Fruit fly (Drosophila melanogaster): Measurements from ENCODE around the gene NHP2.

The NHP2 gene

dm6 chr3L:14756724-14757463, 45.1 kb downstream of the NHP2 start (continued):
- TF ChIP-seq chinmo (GFP tag; IDR thresholded peaks at IDR 0.05; ENCODE audit: partially characterized antibody) (no peak), D (optimal IDR thresholded peaks at IDR 0.05) (no peak), D (GFP tag; optimal IDR thresholded peaks at IDR 0.05) (peak; percentile 81), Ada2b (GFP tag; IDR thresholded peaks at IDR 0.05) (peak; percentile 89), CG10462 (GFP tag; optimal IDR thresholded peaks at IDR 0.05) (peak; percentile 78), Atf6 (GFP tag; IDR thresholded peaks at IDR 0.05) (peak; percentile 95), CG10321 (GFP tag; IDR thresholded peaks at IDR 0.05) (peak; percentile 93), Dref (GFP tag; IDR thresholded peaks at IDR 0.05) (no peak), CG10543 (GFP tag; optimal IDR thresholded peaks at IDR 0.05) (peak; percentile 73), CG31388 (GFP tag; optimal IDR thresholded peaks at IDR 0.05) (peak; percentile 16), mld (GFP tag; IDR thresholded peaks at IDR 0.05; ENCODE audit: partially characterized antibody) (no peak), CG12942 (GFP tag; optimal IDR thresholded peaks at IDR 0.05) (peak; percentile 82), B-H1 (GFP tag; IDR thresholded peaks at IDR 0.05) (peak; percentile 74), Hr39 (optimal IDR thresholded peaks at IDR 0.05) (no peak), gsb (GFP tag; IDR thresholded peaks at IDR 0.05) (peak; percentile 70), CG8089 (GFP tag; optimal IDR thresholded peaks at IDR 0.05) (peak; percentile 87), crc (GFP tag; optimal IDR thresholded peaks at IDR 0.05) (peak; percentile 70), btn (GFP tag; optimal IDR thresholded peaks at IDR 0.05) (peak; percentile 73), Nf-YA (GFP tag; IDR thresholded peaks at IDR 0.05) (peak; percentile 84), pb (GFP tag; optimal IDR thresholded peaks at IDR 0.05) (peak; percentile 93), Blimp-1 (GFP tag; optimal IDR thresholded peaks at IDR 0.05) (peak; percentile 80), CG6272 (GFP tag; IDR thresholded peaks at IDR 0.05) (peak; percentile 81), dimm (GFP tag; IDR thresholded peaks at IDR 0.05) (peak; percentile 81), D19A (tag; optimal IDR thresholded peaks at IDR 0.05) (peak; percentile 68), CG2202 (tag; optimal IDR thresholded peaks at IDR 0.05) (peak; percentile 44), schlank (tag; optimal IDR thresholded peaks at IDR 0.05) (peak; percentile 83), sug (tag; optimal IDR thresholded peaks at IDR 0.05) (peak; percentile 72), CG9817 (tag; optimal IDR thresholded peaks at IDR 0.05) (peak; percentile 84), seq (GFP tag; IDR thresholded peaks at IDR 0.05) (peak; percentile 88), GATAe (GFP tag; conservative IDR thresholded peaks at IDR 0.05) (peak; percentile 73), da (GFP tag; optimal IDR thresholded peaks at IDR 0.05) (peak; percentile 63), CG30431 (GFP tag; optimal IDR thresholded peaks at IDR 0.05) (peak; percentile 72), CG2199 (GFP tag; IDR thresholded peaks at IDR 0.05) (peak; percentile 38; the same call in 1 of the 3 replicates), CG30403 (GFP tag; optimal IDR thresholded peaks at IDR 0.05) (peak; percentile 91), CG7271 (tag; optimal IDR thresholded peaks at IDR 0.05) (no peak), Kr (GFP tag; optimal IDR thresholded peaks at IDR 0.05) (no peak), Camta (GFP tag; optimal IDR thresholded peaks at IDR 0.05) (peak; percentile 90), Gug (GFP tag; IDR thresholded peaks at IDR 0.05) (peak; percentile 91), CG2120 (GFP tag; optimal IDR thresholded peaks at IDR 0.05) (peak; percentile 97), ham (GFP tag; IDR thresholded peaks at IDR 0.05) (peak; percentile 79; the same call in 1 of the 2 replicates), CG31224 (GFP tag; IDR thresholded peaks at IDR 0.05) (peak; percentile 85), CG13624 (GFP tag; optimal IDR thresholded peaks at IDR 0.05) (peak; percentile 93), Hsf (GFP tag; optimal IDR thresholded peaks at IDR 0.05) (peak; percentile 91), Dip3 (GFP tag; optimal IDR thresholded peaks at IDR 0.05) (peak; percentile 86), jumu (GFP tag; optimal IDR thresholded peaks at IDR 0.05) (peak; percentile 91), nerfin-1 (tag; optimal IDR thresholded peaks at IDR 0.05) (peak; percentile 59), Lpt (GFP tag; optimal IDR thresholded peaks at IDR 0.05) (no peak), tll (GFP tag; optimal IDR thresholded peaks at IDR 0.05) (no peak), gfzf (GFP tag; optimal IDR thresholded peaks at IDR 0.05) (no peak), Stat92E (GFP tag; optimal IDR thresholded peaks at IDR 0.05) (no peak), stwl (tag; optimal IDR thresholded peaks at IDR 0.05) (no peak)

Data from whole organism, embryonic.